Worm (Caenorhabditis elegans): ENCODE measurements around the gene F46E10.2.

ce11 chrV:6513356-6513755 lies 6.9 kb upstream of the F46E10.2 start:
- TF ChIP-seq R02D3.7 (tag; optimal IDR thresholded peaks at IDR 0.05) (no peak), fkh-10 (GFP tag; optimal IDR thresholded peaks at IDR 0.05) (no peak), nhr-237 (tag; optimal IDR thresholded peaks at IDR 0.05) (no peak), ztf-11 (tag; optimal IDR thresholded peaks at IDR 0.05) (no peak), nhr-12 (tag; optimal IDR thresholded peaks at IDR 0.05) (no peak), ceh-9 (tag; optimal IDR thresholded peaks at IDR 0.05) (no peak), ama-1 (optimal IDR thresholded peaks at IDR 0.05) (no peak), ceh-16 (tag; optimal IDR thresholded peaks at IDR 0.05) (no peak), nhr-43 (tag; optimal IDR thresholded peaks at IDR 0.05; ENCODE audit: poor library complexity, severe bottlenecking) (peak; percentile 28), nhr-76 (tag; optimal IDR thresholded peaks at IDR 0.05) (no peak), elt-1 (tag; optimal IDR thresholded peaks at IDR 0.05) (no peak), zag-1 (tag; optimal IDR thresholded peaks at IDR 0.05) (no peak), ceh-82 (tag; optimal IDR thresholded peaks at IDR 0.05) (no peak)

Data from whole organism, L3 larva.